Fruit fly (Drosophila melanogaster) whole organism, prepupa: Measurements from ENCODE around the gene CG10651.

ENCODE experiments used
- CG16779 ChIP-seq: fragments of 200-800 bp; sonication (Bioruptor generic); optimal IDR thresholded peaks from 3 replicates; lab custom pipeline; 2017; ENCODE audit warnings: missing biosample characterization, mild to moderate bottlenecking, missing genetic modification characterization
- CG34406 ChIP-seq: fragments of 200-800 bp; sonication (Bioruptor generic); optimal IDR thresholded peaks from 3 replicates; lab custom pipeline; 2016; ENCODE audit warnings: missing biosample characterization, missing genetic modification characterization
- Eip93F ChIP-seq: fragments of 200-800 bp; sonication (Bioruptor generic); optimal IDR thresholded peaks from 2 replicates; lab custom pipeline; 2016; ENCODE audit warnings: missing biosample characterization, mild to moderate bottlenecking, missing genetic modification characterization

DNA sequence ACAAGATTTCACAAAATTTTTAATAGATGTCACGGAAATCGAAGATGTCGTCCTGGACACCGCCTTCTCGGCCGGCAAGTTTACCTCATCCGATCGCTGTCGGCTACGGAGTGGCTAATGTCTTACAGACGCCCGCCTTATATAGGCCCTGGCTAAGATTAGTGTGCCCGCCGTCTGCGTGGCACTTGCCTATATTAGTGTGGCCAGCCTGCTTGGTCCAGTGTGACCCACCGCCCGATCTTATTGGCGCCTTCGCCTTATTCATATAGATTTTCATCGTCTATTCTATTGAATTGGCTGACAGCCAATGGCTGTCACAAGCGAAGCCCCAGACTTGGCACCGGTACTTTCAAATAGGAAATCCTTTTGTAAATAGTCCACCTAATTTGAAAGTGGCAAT, 18.9 kb downstream of the CG10651 start:
- TF ChIP-seq CG16779 (tag; lab: Kevin White, UChicago), result no peak
- no peak for TF ChIP-seq CG34406 (GFP tag; lab: Kevin White, UChicago)
- no peak for TF ChIP-seq Eip93F (GFP tag; lab: Kevin White, UChicago)
